Worm (Caenorhabditis elegans): ENCODE results near the gene vha-11.

ce11 chrIV:2296639-2297038 is 17.7 kb downstream of the vha-11 start:
- TF ChIP-seq med-1 (GFP tag; optimal IDR thresholded peaks at IDR 0.05; ENCODE audit: insufficient read depth) (no peak), tab-1 (GFP tag; IDR thresholded peaks at IDR 0.05) (no peak), flt-1 (GFP tag; IDR thresholded peaks at IDR 0.05) (no peak), ztf-23 (GFP tag; IDR thresholded peaks at IDR 0.05) (no peak), ztf-29 (GFP tag; IDR thresholded peaks at IDR 0.05) (no peak), T22C8.4 (GFP tag; IDR thresholded peaks at IDR 0.05) (no peak), klf-2 (GFP tag; conservative IDR thresholded peaks at IDR 0.05) (no peak), cog-1 (tag; optimal IDR thresholded peaks at IDR 0.05) (no peak), ref-1 (GFP tag; conservative IDR thresholded peaks at IDR 0.05) (no peak)
